Fruit fly (Drosophila melanogaster) whole organism, wandering third instar larva: ENCODE data around the gene CG42673.

ENCODE experiments used
- Abd-B ChIP-seq: fragments of >200 bp; optimal IDR thresholded peaks from 2 replicates; lab custom pipeline; 2017; ENCODE audit warnings: missing biosample characterization, missing genetic modification characterization
- CG32264 ChIP-seq: fragments of 200-800 bp; sonication (Bioruptor generic); optimal IDR thresholded peaks from 2 replicates; lab custom pipeline; 2016; ENCODE audit warnings: missing biosample characterization, missing genetic modification characterization
- CG9705 ChIP-seq: fragments of 200-800 bp; sonication (Bioruptor generic); optimal IDR thresholded peaks from 2 replicates; lab custom pipeline; 2018; ENCODE audit warnings: missing biosample characterization, mild to moderate bottlenecking, missing genetic modification characterization
- CrebA ChIP-seq: fragments of 200-800 bp; sonication (Bioruptor generic); optimal IDR thresholded peaks from 2 replicates; lab custom pipeline; 2016; ENCODE audit warnings: missing biosample characterization, mild to moderate bottlenecking, missing genetic modification characterization, borderline replicate concordance
- Dfd ChIP-seq: fragments of >200 bp; optimal IDR thresholded peaks from 2 replicates; lab custom pipeline; 2017; ENCODE audit warnings: missing biosample characterization, missing genetic modification characterization
- Dif ChIP-seq: fragments of 200-275, 200-300 bp; sonication (Bioruptor generic); optimal IDR thresholded peaks from 2 replicates; lab custom pipeline; 2018; ENCODE audit warnings: missing biosample characterization, missing genetic modification characterization; ENCODE audit not compliant: partially characterized antibody
- GATAd ChIP-seq: sonication (Bioruptor generic); optimal IDR thresholded peaks from 2 replicates; lab custom pipeline; 2016; ENCODE audit warnings: missing biosample characterization, missing genetic modification characterization
- HLH106 ChIP-seq: fragments of 200-800 bp; optimal IDR thresholded peaks from 3 replicates; lab custom pipeline; 2019; ENCODE audit warnings: missing biosample characterization, mild to moderate bottlenecking, missing genetic modification characterization, moderate library complexity
- Hnf4 ChIP-seq: fragments of 200-800 bp; sonication (Bioruptor generic); optimal IDR thresholded peaks from 2 replicates; lab custom pipeline; 2016; ENCODE audit warnings: missing biosample characterization, mild to moderate bottlenecking, missing genetic modification characterization
- Hr78 ChIP-seq: fragments of >200 bp; optimal IDR thresholded peaks from 2 replicates; lab custom pipeline; 2017; ENCODE audit warnings: missing biosample characterization, missing genetic modification characterization
- Hr83 ChIP-seq: fragments of 200-300 bp; sonication (Bioruptor generic); optimal IDR thresholded peaks from 2 replicates; lab custom pipeline; 2016; ENCODE audit warnings: missing biosample characterization, mild to moderate bottlenecking, missing genetic modification characterization, moderate library complexity; ENCODE audit not compliant: poor library complexity, severe bottlenecking
- Jra ChIP-seq: sonication (Bioruptor generic); optimal IDR thresholded peaks from 2 replicates; lab custom pipeline; 2016; ENCODE audit warnings: missing biosample characterization, missing genetic modification characterization
- Mio ChIP-seq: sonication (Bioruptor generic); optimal IDR thresholded peaks from 2 replicates; lab custom pipeline; 2016; ENCODE audit warnings: missing biosample characterization, missing genetic modification characterization
- Myc ChIP-seq: fragments of >200 bp; optimal IDR thresholded peaks from 2 replicates; lab custom pipeline; 2017
- N ChIP-seq: fragments of >200 bp; optimal IDR thresholded peaks from 2 replicates; lab custom pipeline; 2018; ENCODE audit warnings: missing biosample characterization, missing external identifiers, missing genetic modification characterization
- OdsH ChIP-seq: fragments of 200-800 bp; sonication (Bioruptor generic); optimal IDR thresholded peaks from 2 replicates; lab custom pipeline; 2016; ENCODE audit warnings: missing biosample characterization, mild to moderate bottlenecking, missing genetic modification characterization
- Rel ChIP-seq, 2 experiments: fragments of 200-800 bp; sonication (Bioruptor generic) in 1 of 2; optimal IDR thresholded peaks; 2 replicates in 1 of 2; 3 replicates in 1 of 2; lab custom pipeline; 2016 to 2019; ENCODE audit warnings: mild to moderate bottlenecking in 2 of 2, missing biosample characterization in 2 of 2, missing genetic modification characterization in 2 of 2, moderate library complexity in 1 of 2
- Sp1 ChIP-seq: fragments of 200-800 bp; sonication (Bioruptor generic); optimal IDR thresholded peaks from 3 replicates; lab custom pipeline; 2019; ENCODE audit warnings: missing biosample characterization, mild to moderate bottlenecking, missing genetic modification characterization, moderate library complexity
- Vsx2 ChIP-seq: fragments of 200-300, 225-300 bp; sonication (Bioruptor generic); optimal IDR thresholded peaks from 2 replicates; lab custom pipeline; 2018; ENCODE audit warnings: missing biosample characterization, missing genetic modification characterization; ENCODE audit not compliant: partially characterized antibody
- br ChIP-seq: fragments of 200-800 bp; sonication (Bioruptor generic); optimal IDR thresholded peaks from 2 replicates; lab custom pipeline; 2016; ENCODE audit warnings: missing biosample characterization, missing genetic modification characterization
- brk ChIP-seq: fragments of 200-800 bp; sonication (Bioruptor generic); optimal IDR thresholded peaks from 2 replicates; lab custom pipeline; 2016; ENCODE audit warnings: missing biosample characterization, mild to moderate bottlenecking, missing genetic modification characterization
- dl ChIP-seq, 2 experiments: fragments of 175-275, 200-275 bp in 1 of 2; fragments of 200-275 bp in 1 of 2; sonication (Bioruptor generic); optimal IDR thresholded peaks; lab custom pipeline; 2018; ENCODE audit warnings: mild to moderate bottlenecking in 2 of 2, missing biosample characterization in 2 of 2, missing genetic modification characterization in 2 of 2, moderate library complexity in 2 of 2; ENCODE audit not compliant: partially characterized antibody in 2 of 2, insufficient read depth in 1 of 2
- dmrt93B ChIP-seq: fragments of 200-800 bp; sonication (Bioruptor generic); optimal IDR thresholded peaks from 2 replicates; lab custom pipeline; 2018; ENCODE audit warnings: missing biosample characterization, mild to moderate bottlenecking, missing genetic modification characterization
- dsf ChIP-seq: sonication (Bioruptor generic); optimal IDR thresholded peaks from 2 replicates; lab custom pipeline; 2016; ENCODE audit warnings: missing biosample characterization, missing genetic modification characterization, borderline replicate concordance
- ey ChIP-seq: fragments of 200-800 bp; sonication (Bioruptor generic); optimal IDR thresholded peaks from 2 replicates; lab custom pipeline; 2016; ENCODE audit warnings: missing biosample characterization, missing genetic modification characterization
- foxo ChIP-seq, 2 experiments: fragments of 200-800 bp; sonication (Bioruptor generic); optimal IDR thresholded peaks; 2 replicates in 1 of 2; 3 replicates in 1 of 2; lab custom pipeline; 2016 to 2017; ENCODE audit warnings: missing biosample characterization in 2 of 2, missing genetic modification characterization in 2 of 2
- fru ChIP-seq: fragments of 200-800 bp; sonication (Bioruptor generic); optimal IDR thresholded peaks from 3 replicates; lab custom pipeline; 2016; ENCODE audit warnings: missing biosample characterization, mild to moderate bottlenecking, missing genetic modification characterization
- h ChIP-seq: fragments of 200-800 bp; sonication (Bioruptor generic); optimal IDR thresholded peaks from 3 replicates; lab custom pipeline; 2016; ENCODE audit warnings: missing biosample characterization, mild to moderate bottlenecking, missing genetic modification characterization
- jim ChIP-seq: fragments of 175-275, 200-325 bp; sonication (Bioruptor generic); optimal IDR thresholded peaks from 2 replicates; lab custom pipeline; 2016; ENCODE audit warnings: missing biosample characterization, mild to moderate bottlenecking, missing genetic modification characterization
- lola ChIP-seq: fragments of >200 bp; optimal IDR thresholded peaks from 2 replicates; lab custom pipeline; 2017; ENCODE audit warnings: missing biosample characterization, missing genetic modification characterization
- pan ChIP-seq: fragments of >200 bp; optimal IDR thresholded peaks from 2 replicates; lab custom pipeline; 2017
- psq ChIP-seq: fragments of 200-800 bp; sonication (Bioruptor generic); optimal IDR thresholded peaks from 3 replicates; lab custom pipeline; 2017; ENCODE audit warnings: missing biosample characterization, mild to moderate bottlenecking, missing genetic modification characterization, moderate library complexity
- rgr ChIP-seq: fragments of 200-800 bp; sonication (Bioruptor generic); optimal IDR thresholded peaks from 3 replicates; lab custom pipeline; 2016; ENCODE audit warnings: missing biosample characterization, mild to moderate bottlenecking, missing genetic modification characterization
- sage ChIP-seq: fragments of 200-800 bp; sonication (Bioruptor generic); optimal IDR thresholded peaks from 2 replicates; lab custom pipeline; 2016; ENCODE audit warnings: missing biosample characterization, mild to moderate bottlenecking, missing genetic modification characterization
- sv ChIP-seq: fragments of 200-800 bp; sonication (Bioruptor generic); optimal IDR thresholded peaks from 3 replicates; lab custom pipeline; 2016; ENCODE audit warnings: missing biosample characterization, missing genetic modification characterization
- tai ChIP-seq: sonication (Bioruptor generic); optimal IDR thresholded peaks from 2 replicates; lab custom pipeline; 2016; ENCODE audit warnings: missing biosample characterization, missing genetic modification characterization
- usp ChIP-seq: fragments of >200 bp; optimal IDR thresholded peaks from 2 replicates; lab custom pipeline; 2017; ENCODE audit warnings: missing biosample characterization, missing genetic modification characterization
- woc ChIP-seq: sonication (Bioruptor generic); optimal IDR thresholded peaks from 2 replicates; lab custom pipeline; 2016; ENCODE audit warnings: missing biosample characterization, mild to moderate bottlenecking, missing genetic modification characterization

Gene CG42673

DNA sequence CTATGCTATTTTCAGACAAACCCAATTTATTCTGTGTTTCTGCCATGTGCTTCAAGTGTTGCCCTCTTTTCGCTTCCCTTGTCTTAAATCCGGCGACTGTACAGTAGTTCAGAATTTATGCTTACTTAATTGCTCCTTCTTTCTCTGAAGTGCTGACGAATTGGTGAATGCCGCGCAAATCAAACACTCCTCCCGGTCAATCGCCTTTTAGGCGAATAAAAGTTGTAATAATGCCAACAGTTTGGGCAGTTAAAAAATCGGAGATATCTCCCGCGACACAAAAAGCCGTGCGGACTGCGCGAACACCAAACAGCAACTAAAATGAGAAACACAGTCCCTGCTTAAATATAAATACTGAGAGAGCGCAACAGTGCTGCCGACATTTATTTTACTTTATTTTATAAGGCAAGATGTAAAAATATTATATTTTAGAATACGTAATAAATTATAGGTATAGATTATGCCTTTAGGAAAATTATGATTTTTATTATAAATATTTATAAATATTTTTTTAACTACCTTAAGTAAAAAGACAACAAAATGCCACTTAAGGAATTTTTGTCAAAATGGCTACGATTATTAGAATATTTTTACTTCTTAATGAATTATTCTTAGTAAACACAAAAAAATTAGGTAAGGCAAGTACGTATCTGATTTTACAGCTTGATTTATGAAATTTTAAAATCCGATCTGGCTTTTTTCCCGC lies 41.9 kb upstream of the CG42673 start, which contains the start of gene path:
TSS of gene path (minus strand) at position 322 of the 706 bp plus-strand sequence.
- no peak for TF ChIP-seq Dfd (GFP tag; lab: Kevin White, UChicago)
- TF ChIP-seq tai (GFP tag; lab: Kevin White, UChicago): peak; percentile 42
- peak; percentile 37 for TF ChIP-seq jim (GFP tag; lab: Kevin White, UChicago)
- peak; percentile 58 for TF ChIP-seq HLH106 (tag; lab: Kevin White, UChicago)
- TF ChIP-seq h (GFP tag; lab: Kevin White, UChicago): no peak
- no peak for TF ChIP-seq sv (GFP tag; lab: Kevin White, UChicago)
- no peak for TF ChIP-seq Hr78 (GFP tag; lab: Kevin White, UChicago)
- TF ChIP-seq N (GFP tag; lab: Kevin White, UChicago): no peak
- no peak for TF ChIP-seq Mio (GFP tag; lab: Kevin White, UChicago)
- peak; percentile 8 for TF ChIP-seq rgr
- no peak for TF ChIP-seq dl (GFP tag; optimal IDR thresholded peaks at IDR 0.05; lab: Kevin White, UChicago; ENCODE audit: insufficient read depth in 1 of 2, partially characterized antibody in 2 of 2)
- peak; percentile 35 for TF ChIP-seq woc (GFP tag; lab: Kevin White, UChicago)
- TF ChIP-seq Jra (GFP tag; lab: Kevin White, UChicago): peak; percentile 14
- peak; percentile 27 for TF ChIP-seq Dif
- TF ChIP-seq usp (GFP tag; lab: Kevin White, UChicago): no peak
- TF ChIP-seq Hr83 (GFP tag; lab: Kevin White, UChicago): peak; percentile 65
- TF ChIP-seq Abd-B (GFP tag; lab: Kevin White, UChicago): no peak
- TF ChIP-seq CG32264 (GFP tag; lab: Kevin White, UChicago): no peak
- no peak for TF ChIP-seq ey
- TF ChIP-seq Myc (lab: Kevin White, UChicago): peak; percentile 90
- no peak for TF ChIP-seq Rel (GFP tag; optimal IDR thresholded peaks at IDR 0.05; lab: Kevin White, UChicago)
- TF ChIP-seq Rel (tag; optimal IDR thresholded peaks at IDR 0.05; lab: Kevin White, UChicago): peak; percentile 49
- no peak for TF ChIP-seq dsf (GFP tag; lab: Kevin White, UChicago)
- TF ChIP-seq psq (GFP tag; lab: Kevin White, UChicago): no peak
- no peak for TF ChIP-seq CrebA (GFP tag; lab: Kevin White, UChicago)
- no peak for TF ChIP-seq brk (GFP tag; lab: Kevin White, UChicago)
- TF ChIP-seq lola (GFP tag; lab: Kevin White, UChicago): no peak
- TF ChIP-seq OdsH (GFP tag; lab: Kevin White, UChicago): no peak
- TF ChIP-seq Sp1 (GFP tag; lab: Kevin White, UChicago): peak; percentile 65
- no peak for TF ChIP-seq sage (GFP tag; lab: Kevin White, UChicago)
- no peak for TF ChIP-seq CG9705 (GFP tag; lab: Kevin White, UChicago)
- peak; percentile 4 for TF ChIP-seq fru (GFP tag; lab: Kevin White, UChicago)
- TF ChIP-seq pan (lab: Kevin White, UChicago): no peak
- no peak for TF ChIP-seq Vsx2 (GFP tag; lab: Kevin White, UChicago)
- TF ChIP-seq br (GFP tag; lab: Kevin White, UChicago): no peak
- no peak for TF ChIP-seq dmrt93B (GFP tag; lab: Kevin White, UChicago)
- TF ChIP-seq Hnf4: peak; percentile 39
- peak in 1 of 2 experiments; percentile 27 for TF ChIP-seq foxo (GFP tag; optimal IDR thresholded peaks at IDR 0.05; lab: Kevin White, UChicago)
- no peak for TF ChIP-seq GATAd
- TF ChIP-seq, all 38 proteins: peak for 14

DNA sequence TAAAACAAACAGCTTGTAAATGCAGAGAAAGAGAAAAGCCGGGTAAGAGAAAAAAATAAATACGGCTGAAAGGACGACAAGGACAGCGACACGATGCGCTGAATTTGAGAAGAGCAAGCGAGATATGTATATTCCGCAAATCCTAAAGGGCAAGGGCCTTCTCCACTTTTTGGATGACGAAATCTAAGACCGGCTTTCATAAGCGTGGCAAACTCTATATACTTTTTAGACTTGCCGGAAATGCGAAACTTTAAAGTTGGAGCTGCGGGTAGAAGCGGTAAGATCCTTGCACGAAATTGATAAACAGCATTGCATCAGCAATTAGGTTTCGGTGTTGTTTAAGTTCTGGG lies 41.3 kb upstream of the CG42673 start:
- TF ChIP-seq dsf (GFP tag; lab: Kevin White, UChicago) (no peak), lola (GFP tag; lab: Kevin White, UChicago) (no peak), br (GFP tag; lab: Kevin White, UChicago) (no peak), sv (GFP tag; lab: Kevin White, UChicago) (no peak), pan (lab: Kevin White, UChicago) (no peak), Rel (GFP tag; optimal IDR thresholded peaks at IDR 0.05; lab: Kevin White, UChicago) (no peak), Rel (tag; optimal IDR thresholded peaks at IDR 0.05; lab: Kevin White, UChicago) (no peak), CrebA (GFP tag; lab: Kevin White, UChicago) (no peak), CG32264 (GFP tag; lab: Kevin White, UChicago) (no peak), Hr78 (GFP tag; lab: Kevin White, UChicago) (no peak), brk (GFP tag; lab: Kevin White, UChicago) (no peak), Vsx2 (GFP tag; lab: Kevin White, UChicago) (no peak), fru (GFP tag; lab: Kevin White, UChicago) (no peak), Hr83 (GFP tag; lab: Kevin White, UChicago) (no peak), Sp1 (GFP tag; lab: Kevin White, UChicago) (no peak)
